Worm (Caenorhabditis elegans) whole organism, L2 larva: ENCODE results near the gene mig-18.

Source experiments
- F13H6.1 ChIP-seq: sonication (generic microtip); optimal IDR thresholded peaks from 2 replicates; lab custom pipeline; 2016; ENCODE audit warnings: missing genetic modification characterization, missing compliant biosample characterization
- Y55F3AM.14 ChIP-seq: fragments of 200-800 bp; sonication (Bioruptor generic); optimal IDR thresholded peaks from 2 replicates; lab custom pipeline; 2018; ENCODE audit warnings: mild to moderate bottlenecking, missing genetic modification characterization, missing compliant biosample characterization
- aly-2 ChIP-seq: fragments of 150-350 bp; optimal IDR thresholded peaks from 2 replicates; lab custom pipeline; 2014; ENCODE audit warnings: missing biosample characterization, missing genetic modification characterization
- ama-1 ChIP-seq: fragments of 150-350 bp; optimal IDR thresholded peaks from 2 replicates; lab custom pipeline; 2018; ENCODE audit warnings: inconsistent platforms
- ceh-16 ChIP-seq: fragments of 150-350 bp; optimal IDR thresholded peaks from 2 replicates; lab custom pipeline; 2014; ENCODE audit warnings: missing biosample characterization, missing genetic modification characterization
- crh-2 ChIP-seq: sonication (generic microtip); optimal IDR thresholded peaks from 2 replicates; lab custom pipeline; 2017; ENCODE audit warnings: missing biosample characterization, missing genetic modification characterization
- dmd-4 ChIP-seq: sonication (generic microtip); optimal IDR thresholded peaks from 2 replicates; lab custom pipeline; 2017; ENCODE audit warnings: missing biosample characterization, missing genetic modification characterization
- egl-27 ChIP-seq: sonication (generic microtip); optimal IDR thresholded peaks from 3 replicates; lab custom pipeline; 2017; ENCODE audit warnings: missing biosample characterization, missing genetic modification reagents, missing genetic modification characterization
- elt-3 ChIP-seq: sonication (generic microtip); optimal IDR thresholded peaks from 2 replicates; lab custom pipeline; 2017; ENCODE audit warnings: missing biosample characterization, missing genetic modification characterization
- fos-1 ChIP-seq: fragments of 150-350 bp; optimal IDR thresholded peaks from 2 replicates; lab custom pipeline; 2014; ENCODE audit warnings: missing biosample characterization, missing genetic modification characterization
- gmeb-1 ChIP-seq: fragments of 150-350 bp; optimal IDR thresholded peaks from 2 replicates; lab custom pipeline; 2014; ENCODE audit warnings: missing biosample characterization, missing genetic modification characterization
- lin-13 ChIP-seq: fragments of 150-350 bp; optimal IDR thresholded peaks from 2 replicates; lab custom pipeline; 2014; ENCODE audit warnings: missing biosample characterization, missing genetic modification reagents, missing genetic modification characterization
- lin-39 ChIP-seq: fragments of 150-350 bp; optimal IDR thresholded peaks from 2 replicates; lab custom pipeline; 2014; ENCODE audit warnings: missing biosample characterization, missing genetic modification reagents, missing genetic modification characterization
- lsy-2 ChIP-seq, 2 experiments: fragments of 150-350 bp in 1 of 2; sonication (generic microtip) in 1 of 2; optimal IDR thresholded peaks; 2 replicates each; lab custom pipeline; 2014 to 2017; ENCODE audit warnings: missing biosample characterization in 2 of 2, missing genetic modification characterization in 2 of 2
- nhr-10 ChIP-seq: sonication (generic microtip); optimal IDR thresholded peaks from 2 replicates; lab custom pipeline; 2017; ENCODE audit warnings: missing biosample characterization, missing genetic modification characterization
- nhr-11 ChIP-seq: fragments of 150-350 bp; optimal IDR thresholded peaks from 2 replicates; lab custom pipeline; 2014; ENCODE audit warnings: missing biosample characterization, missing genetic modification characterization
- nhr-12 ChIP-seq: fragments of 150-350 bp; optimal IDR thresholded peaks from 2 replicates; lab custom pipeline; 2014; ENCODE audit warnings: missing biosample characterization, missing genetic modification characterization
- nhr-129 ChIP-seq: fragments of 150-350 bp; optimal IDR thresholded peaks from 2 replicates; lab custom pipeline; 2014; ENCODE audit warnings: missing biosample characterization, missing genetic modification characterization
- nhr-21 ChIP-seq: fragments of 150-350 bp; optimal IDR thresholded peaks from 2 replicates; lab custom pipeline; 2014; ENCODE audit warnings: missing biosample characterization, missing genetic modification characterization
- nhr-23 ChIP-seq: fragments of 150-350 bp; optimal IDR thresholded peaks from 2 replicates; lab custom pipeline; 2014; ENCODE audit warnings: missing biosample characterization, missing genetic modification reagents, missing genetic modification characterization
- nhr-237 ChIP-seq: fragments of 150-350 bp; optimal IDR thresholded peaks from 2 replicates; lab custom pipeline; 2014; ENCODE audit warnings: missing biosample characterization, missing genetic modification characterization
- nhr-6 ChIP-seq: fragments of 150-350 bp; optimal IDR thresholded peaks from 2 replicates; lab custom pipeline; 2014; ENCODE audit warnings: missing biosample characterization, missing genetic modification characterization
- nhr-77 ChIP-seq: fragments of 150-350 bp; optimal IDR thresholded peaks from 2 replicates; lab custom pipeline; 2014; ENCODE audit warnings: missing biosample characterization, missing genetic modification characterization
- peb-1 ChIP-seq: fragments of 150-350 bp; optimal IDR thresholded peaks from 2 replicates; lab custom pipeline; 2014; ENCODE audit warnings: missing biosample characterization, missing genetic modification characterization
- sem-4 ChIP-seq: fragments of 150-350 bp; optimal IDR thresholded peaks from 2 replicates; lab custom pipeline; 2014; ENCODE audit warnings: missing biosample characterization, missing genetic modification reagents, missing genetic modification characterization
- skn-1 ChIP-seq: sonication (generic microtip); optimal IDR thresholded peaks from 2 replicates; lab custom pipeline; 2017; ENCODE audit warnings: missing biosample characterization, missing genetic modification characterization
- sma-3 ChIP-seq: sonication (generic microtip); optimal IDR thresholded peaks from 2 replicates; lab custom pipeline; 2016; ENCODE audit warnings: missing genetic modification reagents, missing genetic modification characterization, missing compliant biosample characterization
- sma-9 ChIP-seq, 2 experiments: fragments of 150-350 bp in 1 of 2; sonication (generic microtip) in 1 of 2; optimal IDR thresholded peaks; 2 replicates each; lab custom pipeline; 2014 to 2016; ENCODE audit warnings: missing genetic modification characterization in 2 of 2, mild to moderate bottlenecking in 1 of 2, missing biosample characterization in 1 of 2, missing compliant biosample characterization in 1 of 2, missing genetic modification reagents in 1 of 2, moderate library complexity in 1 of 2
- snpc-4 ChIP-seq: fragments of 150-350 bp; optimal IDR thresholded peaks from 2 replicates; lab custom pipeline; 2014; ENCODE audit warnings: missing biosample characterization, missing genetic modification characterization
- unc-39 ChIP-seq: fragments of 150-350 bp; optimal IDR thresholded peaks from 2 replicates; lab custom pipeline; 2014; ENCODE audit warnings: missing biosample characterization, missing genetic modification characterization
- unc-55 ChIP-seq: fragments of 150-350 bp; sonication (generic microtip); optimal IDR thresholded peaks from 3 replicates; lab custom pipeline; 2014; ENCODE audit warnings: missing biosample characterization, missing genetic modification reagents, missing genetic modification characterization
- unc-62 ChIP-seq: fragments of 150-350 bp; optimal IDR thresholded peaks from 2 replicates; lab custom pipeline; 2014; ENCODE audit warnings: missing biosample characterization, missing genetic modification reagents, missing genetic modification characterization
- zag-1 ChIP-seq: fragments of 150-350 bp; optimal IDR thresholded peaks from 2 replicates; lab custom pipeline; 2014; ENCODE audit warnings: missing biosample characterization, missing genetic modification characterization
- ztf-1 ChIP-seq: fragments of 200-800 bp; sonication (Bioruptor generic); conservative IDR thresholded peaks from 2 replicates; pipeline ENCODE4 v1.3.6; 2022; ENCODE audit warnings: missing genetic modification characterization, missing compliant biosample characterization
- ztf-11 ChIP-seq: sonication (generic microtip); optimal IDR thresholded peaks from 2 replicates; lab custom pipeline; 2017; ENCODE audit warnings: missing biosample characterization, missing genetic modification characterization
- ztf-4 ChIP-seq: fragments of 150-350 bp; optimal IDR thresholded peaks from 2 replicates; lab custom pipeline; 2014; ENCODE audit warnings: missing biosample characterization, missing genetic modification characterization

Gene mig-18

DNA sequence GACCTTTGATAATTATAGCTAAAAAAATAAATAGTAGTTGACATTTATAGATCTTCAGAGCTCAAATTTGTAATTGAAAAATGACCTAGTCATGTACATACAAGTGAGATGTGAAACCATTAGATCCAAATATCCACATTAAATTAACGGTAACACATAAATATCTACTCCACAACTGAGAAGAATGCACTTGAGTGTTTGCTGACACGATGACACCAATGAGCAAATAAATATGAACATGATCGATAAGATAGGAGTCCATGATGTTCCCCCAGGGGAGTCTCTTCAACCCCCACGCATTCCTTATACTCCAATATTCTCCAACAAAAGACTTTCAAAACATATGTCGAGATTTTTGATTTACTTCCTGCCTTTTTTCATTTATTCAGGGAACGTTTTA is 1.4 kb downstream of the mig-18 start, which contains the start of gene ttr-52:
Gene ttr-52, plus strand, starts transcription at position 301 of the 400 bp plus-strand sequence.
- TF ChIP-seq F13H6.1 (tag; lab: Kevin White, UChicago) (no peak), gmeb-1 (tag; lab: Kevin White, UChicago) (no peak), nhr-129 (tag; lab: Kevin White, UChicago) (no peak), zag-1 (no peak), ztf-11 (no peak), snpc-4 (tag; lab: Kevin White, UChicago) (no peak), skn-1 (tag; lab: Kevin White, UChicago) (no peak), crh-2 (tag; lab: Kevin White, UChicago) (no peak), lin-39 (tag; lab: Kevin White, UChicago) (no peak), nhr-237 (tag; lab: Kevin White, UChicago) (no peak), nhr-21 (tag; lab: Kevin White, UChicago) (no peak)
- TF ChIP-seq, all 48 proteins: peak for 0

DNA sequence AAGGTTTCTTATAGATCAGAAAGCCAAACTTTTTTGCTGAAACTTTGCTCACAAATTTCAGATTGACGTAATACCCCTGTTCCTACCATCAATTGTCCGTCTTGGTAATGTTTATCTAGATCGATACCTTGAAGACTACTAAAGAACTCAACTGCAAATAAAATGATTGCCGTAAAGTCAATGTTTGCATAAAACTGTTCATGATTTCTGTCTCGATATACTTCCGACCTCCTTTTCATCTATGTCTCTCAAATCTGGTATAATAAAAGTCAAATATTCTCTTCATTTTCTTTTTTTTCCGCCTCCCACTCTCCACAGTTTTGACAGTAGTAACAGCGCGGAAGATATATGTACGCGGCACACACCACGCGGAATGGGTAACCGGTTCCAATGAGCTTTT is 2.5 kb downstream of the mig-18 start, which contains the start of gene nas-1:
Gene nas-1, plus strand, starts transcription at position 301 of the 400 bp plus-strand sequence.
- TF ChIP-seq lin-39 (tag; lab: Kevin White, UChicago), result no peak
- no peak for TF ChIP-seq sma-3 (GFP tag; lab: Kevin White, UChicago)
- no peak for TF ChIP-seq ama-1 (lab: Kevin White, UChicago)
- TF ChIP-seq elt-3 (tag; lab: Kevin White, UChicago), result no peak
- no peak for TF ChIP-seq lsy-2 (tag; optimal IDR thresholded peaks at IDR 0.05; lab: Kevin White, UChicago)
- TF ChIP-seq nhr-11 (tag; lab: Kevin White, UChicago), result no peak
- no peak for TF ChIP-seq dmd-4 (tag; lab: Kevin White, UChicago)
- TF ChIP-seq sem-4 (tag; lab: Kevin White, UChicago), result no peak
- no peak for TF ChIP-seq ceh-16 (tag; lab: Kevin White, UChicago)
- no peak for TF ChIP-seq nhr-77 (tag; lab: Kevin White, UChicago)
- no peak for TF ChIP-seq crh-2 (tag; lab: Kevin White, UChicago)
- no peak for TF ChIP-seq nhr-23
- no peak for TF ChIP-seq nhr-10
- no peak for TF ChIP-seq peb-1 (tag; lab: Kevin White, UChicago)

DNA sequence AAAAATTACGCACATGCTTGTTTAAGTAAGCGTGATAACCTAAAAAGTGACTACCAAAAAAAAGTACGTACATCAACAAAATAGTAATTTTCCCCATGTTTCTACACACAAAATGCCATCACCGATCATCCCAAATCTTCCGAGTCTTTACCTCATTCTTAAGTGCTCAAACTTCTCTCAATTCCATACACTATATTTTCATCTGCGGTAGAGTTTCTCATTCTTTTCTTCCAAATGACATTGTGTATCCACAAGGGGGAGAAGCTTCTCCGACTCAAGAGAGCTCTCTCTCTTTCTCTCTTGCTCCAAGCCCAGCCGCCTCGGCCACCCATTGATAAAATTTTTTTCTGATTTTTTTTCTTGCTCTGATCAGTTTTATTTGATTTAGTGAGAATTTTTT is 6.5 kb downstream of the mig-18 start, which contains the start of gene myo-6:
Gene myo-6, plus strand, starts transcription at position 301 of the 400 bp plus-strand sequence.
- TF ChIP-seq nhr-237 (tag; lab: Kevin White, UChicago), result no peak
- no peak for TF ChIP-seq ztf-4 (tag; lab: Kevin White, UChicago)
- no peak for TF ChIP-seq nhr-10
- no peak for TF ChIP-seq nhr-129 (tag; lab: Kevin White, UChicago)
- no peak for TF ChIP-seq ztf-1 (GFP tag; lab: Robert Waterston, UW)
- no peak for TF ChIP-seq ceh-16 (tag; lab: Kevin White, UChicago)
- no peak for TF ChIP-seq elt-3 (tag; lab: Kevin White, UChicago)
- no peak for TF ChIP-seq unc-39 (tag; lab: Kevin White, UChicago)
- TF ChIP-seq Y55F3AM.14, result no peak
- TF ChIP-seq skn-1 (tag; lab: Kevin White, UChicago), result no peak
- no peak for TF ChIP-seq sma-3 (GFP tag; lab: Kevin White, UChicago)
- no peak for TF ChIP-seq ztf-11
- TF ChIP-seq unc-62 (GFP tag; lab: Kevin White, UChicago), result no peak
- no peak for TF ChIP-seq lin-13
- no peak for TF ChIP-seq sma-9 (GFP tag; optimal IDR thresholded peaks at IDR 0.05; lab: Kevin White, UChicago)
- TF ChIP-seq sma-9 (tag; optimal IDR thresholded peaks at IDR 0.05; lab: Kevin White, UChicago), result no peak
- no peak for TF ChIP-seq nhr-12 (tag; lab: Kevin White, UChicago)
- no peak for TF ChIP-seq nhr-21 (tag; lab: Kevin White, UChicago)
- TF ChIP-seq nhr-11 (tag; lab: Kevin White, UChicago), result no peak

DNA sequence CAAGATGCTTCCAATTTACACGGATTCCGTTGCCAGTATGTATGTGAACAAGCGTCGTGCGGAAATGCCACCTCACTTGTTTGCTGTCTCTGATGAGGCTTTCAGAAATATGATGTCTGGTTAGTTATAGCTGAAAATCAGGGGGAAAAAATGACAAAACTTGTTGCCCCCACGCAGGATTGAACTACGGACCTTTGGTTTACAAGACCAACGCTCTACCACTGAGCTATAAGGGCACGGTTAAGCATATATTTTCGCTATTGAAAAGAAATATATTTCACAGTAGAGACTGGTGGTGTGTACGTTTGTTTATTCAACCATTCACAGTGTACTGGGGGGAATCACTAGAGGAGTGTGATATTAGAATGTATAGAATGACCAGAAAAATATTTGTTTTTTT is 8.2 kb downstream of the mig-18 start:
- peak; percentile 24 for TF ChIP-seq fos-1 (tag; lab: Kevin White, UChicago)
- no peak for TF ChIP-seq nhr-6
- TF ChIP-seq skn-1 (tag; lab: Kevin White, UChicago), result no peak

DNA sequence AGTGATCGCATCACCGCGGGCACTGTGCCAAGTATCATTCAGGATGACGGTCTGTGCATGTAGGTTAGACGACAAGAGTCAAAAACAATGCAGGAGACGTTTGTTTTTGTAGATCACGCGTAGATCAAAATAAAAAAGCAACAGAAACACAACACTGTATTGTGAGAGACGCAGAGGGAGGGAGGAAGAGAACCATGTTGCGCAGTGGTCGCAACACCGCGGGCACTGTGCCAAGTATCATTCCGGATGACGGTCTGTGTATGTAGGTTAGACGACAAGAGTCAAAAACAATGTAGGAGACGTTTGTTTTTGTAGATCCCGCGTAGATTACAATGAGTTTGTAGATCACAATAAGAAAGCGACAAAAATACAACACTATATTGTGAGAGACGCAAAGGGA is 15.9 kb downstream of the mig-18 start:
- TF ChIP-seq peb-1 (tag; lab: Kevin White, UChicago), result no peak
- TF ChIP-seq sma-3 (GFP tag; lab: Kevin White, UChicago), result no peak
- TF ChIP-seq nhr-6, result no peak
- no peak for TF ChIP-seq lsy-2 (tag; optimal IDR thresholded peaks at IDR 0.05; lab: Kevin White, UChicago)
- no peak for TF ChIP-seq dmd-4 (tag; lab: Kevin White, UChicago)
- TF ChIP-seq egl-27 (tag; lab: Kevin White, UChicago), result no peak
- no peak for TF ChIP-seq sem-4 (tag; lab: Kevin White, UChicago)
- no peak for TF ChIP-seq unc-55 (GFP tag; lab: Kevin White, UChicago)
- no peak for TF ChIP-seq ceh-16 (tag; lab: Kevin White, UChicago)
- no peak for TF ChIP-seq aly-2 (tag; lab: Kevin White, UChicago)
- TF ChIP-seq F13H6.1 (tag; lab: Kevin White, UChicago), result no peak
